Fruit fly (Drosophila melanogaster): ENCODE measurements around the gene Fuca.

The Fuca gene

DNA sequence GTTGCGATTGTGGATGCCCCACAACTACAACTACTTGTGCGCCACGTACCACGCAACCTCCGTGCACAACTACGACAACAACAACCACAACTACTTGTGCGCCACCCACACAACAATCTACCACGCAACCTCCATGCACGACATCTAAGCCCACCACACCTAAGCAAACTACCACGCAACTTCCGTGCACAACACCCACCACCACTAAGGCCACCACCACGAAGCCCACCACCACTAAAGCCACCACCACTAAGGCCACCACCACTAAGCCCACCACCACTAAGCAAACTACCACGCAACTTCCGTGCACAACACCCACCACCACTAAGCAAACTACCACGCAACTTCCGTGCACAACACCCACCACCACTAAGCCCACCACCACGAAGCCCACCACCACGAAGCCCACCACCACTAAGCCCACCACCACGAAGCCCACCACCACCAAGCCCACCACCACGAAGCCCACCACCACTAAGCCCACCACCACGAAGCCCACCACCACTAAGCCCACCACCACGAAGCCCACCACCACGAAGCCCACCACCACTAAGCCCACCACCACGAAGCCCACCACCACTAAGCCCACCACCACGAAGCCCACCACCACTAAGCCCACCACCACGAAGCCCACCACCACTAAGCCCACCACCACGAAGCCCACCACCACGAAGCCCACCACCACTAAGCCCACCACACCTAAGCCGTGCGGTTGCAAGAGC, 10.0 kb downstream of the Fuca start (continued):
- TF ChIP-seq CG8924 (tag; optimal IDR thresholded peaks at IDR 0.05) (peak; percentile 17), CG4360 (GFP tag; IDR thresholded peaks at IDR 0.05) (0 out of 2 replicates have a peak, but pooled peaks have one; percentile 26), CG2199 (GFP tag; IDR thresholded peaks at IDR 0.05) (peak; percentile 59; the same call in 1 of the 3 replicates), dmrt99B (tag; optimal IDR thresholded peaks at IDR 0.05) (peak; percentile 13), Sry-β (GFP tag; optimal IDR thresholded peaks at IDR 0.05) (peak; percentile 16), fd64A (GFP tag; optimal IDR thresholded peaks at IDR 0.05) (peak; percentile 35), CG17328 (GFP tag; IDR thresholded peaks at IDR 0.05) (peak; percentile 22; the same call in 1 of the 2 replicates), z (GFP tag; IDR thresholded peaks at IDR 0.05) (0 out of 3 replicates have a peak, but pooled peaks have one; percentile 43), CG14050 (GFP tag; IDR thresholded peaks at IDR 0.05) (peak; percentile 15; the same call in 1 of the 3 replicates), chm (GFP tag; IDR thresholded peaks at IDR 0.05) (peak; percentile 68; the same call in 1 of the 2 replicates), ase (GFP tag; IDR thresholded peaks at IDR 0.05) (peak; percentile 41; the same call in 1 of the 3 replicates), CG31441 (GFP tag; IDR thresholded peaks at IDR 0.05) (peak; percentile 34; the same call in 1 of the 2 replicates), CG7987 (GFP tag; optimal IDR thresholded peaks at IDR 0.05) (peak; percentile 3), CG10431 (GFP tag; optimal IDR thresholded peaks at IDR 0.05) (peak; percentile 53), CG11695 (GFP tag; IDR thresholded peaks at IDR 0.05) (0 out of 3 replicates have a peak, but pooled peaks have one; percentile 19), CG1603 (tag; optimal IDR thresholded peaks at IDR 0.05) (peak; percentile 5), CG34376 (GFP tag; optimal IDR thresholded peaks at IDR 0.05) (peak; percentile 34), ATbp (GFP tag; optimal IDR thresholded peaks at IDR 0.05) (peak; percentile 11), sr (GFP tag; IDR thresholded peaks at IDR 0.05) (0 out of 3 replicates have a peak, but pooled peaks have one; percentile 16), Med (GFP tag) (peak; percentile 58), Nf-YA (GFP tag; IDR thresholded peaks at IDR 0.05) (peak; percentile 16; the same call in 1 of the 2 replicates), stc (GFP tag; IDR thresholded peaks at IDR 0.05) (0 out of 2 replicates have a peak, but pooled peaks have one; percentile 20), gce (GFP tag; IDR thresholded peaks at IDR 0.05) (peak; percentile 52; the same call in 2 of the 3 replicates), CG17829 (tag; optimal IDR thresholded peaks at IDR 0.05) (peak; percentile 20), CG2202 (tag; optimal IDR thresholded peaks at IDR 0.05) (peak; percentile 4), CG2712 (tag; optimal IDR thresholded peaks at IDR 0.05) (peak; percentile 21), CG15601 (tag; optimal IDR thresholded peaks at IDR 0.05) (peak; percentile 54), lab (GFP tag; optimal IDR thresholded peaks at IDR 0.05) (peak; percentile 11), CG2678 (tag; optimal IDR thresholded peaks at IDR 0.05) (peak; percentile 35), CG10979 (tag; optimal IDR thresholded peaks at IDR 0.05) (peak; percentile 37), CG14710 (tag; optimal IDR thresholded peaks at IDR 0.05) (peak; percentile 46), CG11456 (GFP tag; IDR thresholded peaks at IDR 0.05) (0 out of 3 replicates have a peak, but pooled peaks have one; percentile 7), ci (GFP tag; IDR thresholded peaks at IDR 0.05) (peak; percentile 71), Fer1 (GFP tag; optimal IDR thresholded peaks at IDR 0.05) (peak; percentile 6), Sox100B (GFP tag; optimal IDR thresholded peaks at IDR 0.05) (peak; percentile 29), CG18262 (tag; optimal IDR thresholded peaks at IDR 0.05) (peak; percentile 26), CG6254 (GFP tag; optimal IDR thresholded peaks at IDR 0.05) (peak; percentile 20)

DNA sequence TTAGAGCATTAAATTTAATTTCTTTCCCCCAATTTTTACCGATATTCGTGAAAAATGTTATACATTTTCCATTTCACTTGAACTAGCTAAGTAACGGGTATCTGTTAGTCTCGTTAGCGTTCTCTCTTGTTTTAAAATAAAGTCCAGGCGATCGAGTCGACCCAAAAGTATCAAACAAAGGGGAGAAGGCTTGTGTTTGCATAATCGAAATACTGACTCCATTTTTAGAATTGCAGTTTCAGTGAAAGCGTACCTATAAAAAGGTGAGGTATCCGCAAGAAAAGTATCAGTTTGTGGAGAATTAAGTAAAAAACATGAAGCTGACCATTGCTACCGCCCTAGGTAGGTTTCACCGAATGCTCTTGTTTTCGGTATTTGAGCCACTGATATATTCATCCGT, 10.6 kb downstream of the Fuca start, which contains the start of gene Sgs3:
Sgs3 (plus strand) TSS at position 301 of the 400 bp plus-strand sequence.
- TF ChIP-seq sisA (GFP tag; IDR thresholded peaks at IDR 0.05) (no peak), H15 (GFP tag; IDR thresholded peaks at IDR 0.05) (no peak), CG15479 (GFP tag; optimal IDR thresholded peaks at IDR 0.05) (no peak), CG6175 (GFP tag; IDR thresholded peaks at IDR 0.05) (no peak), HLH54F (GFP tag; optimal IDR thresholded peaks at IDR 0.05) (no peak), Myb (GFP tag; optimal IDR thresholded peaks at IDR 0.05) (no peak), peb (GFP tag; IDR thresholded peaks at IDR 0.05) (no peak), sens (GFP tag) (peak; percentile 19), Six4 (GFP tag; optimal IDR thresholded peaks at IDR 0.05) (no peak)
